Fruit fly (Drosophila melanogaster) whole organism, embryonic: Measurements from ENCODE around the gene CG17959.

Experiments
- Abd-B ChIP-seq: fragments of 200-800 bp; sonication (Bioruptor generic); optimal IDR thresholded peaks from 2 replicates; lab custom pipeline; 2018; ENCODE audit warnings: missing biosample characterization, mild to moderate bottlenecking, missing genetic modification characterization, moderate library complexity
- B-H2 ChIP-seq: fragments of 200-800 bp; sonication (Bioruptor generic); optimal IDR thresholded peaks from 2 replicates; lab custom pipeline; 2018; ENCODE audit warnings: missing biosample characterization, mild to moderate bottlenecking, missing genetic modification characterization
- CG43689 ChIP-seq: fragments of 200-800 bp; sonication (Bioruptor generic); IDR thresholded peaks from 2 replicates; pipeline ENCODE4 v1.3.6; 2022; ENCODE audit warnings: missing biosample characterization, missing genetic modification characterization
- CG8089 ChIP-seq: fragments of 200-800 bp; sonication (Bioruptor generic); optimal IDR thresholded peaks from 3 replicates; lab custom pipeline; 2016; ENCODE audit warnings: missing biosample characterization, missing genetic modification characterization
- Hmr ChIP-seq: fragments of 200-800 bp; sonication (Bioruptor generic); optimal IDR thresholded peaks from 3 replicates; lab custom pipeline; 2017; ENCODE audit warnings: mild to moderate bottlenecking, missing biosample characterization, missing genetic modification reagents, missing genetic modification characterization

- no peak for TF ChIP-seq B-H2 (GFP tag; lab: Kevin White, UChicago)
- TF ChIP-seq CG43689 = no peak
- no peak for TF ChIP-seq Abd-B
- TF ChIP-seq CG8089 = no peak
- TF ChIP-seq Hmr (GFP tag; lab: Kevin White, UChicago) = no peak
Observed at dm6 chrX:2951637-2952036, 4.7 kb downstream of the CG17959 start.
